Fruit fly (Drosophila melanogaster): ENCODE data around the gene bru2.

dm6 chr2L:12363206-12363605 is 19.2 kb downstream of the bru2 start:
- TF ChIP-seq CG11398 (GFP tag; optimal IDR thresholded peaks at IDR 0.05) (no peak), Hr39 (optimal IDR thresholded peaks at IDR 0.05) (no peak), dati (GFP tag; IDR thresholded peaks at IDR 0.05) (no peak), CG1792 (GFP tag; optimal IDR thresholded peaks at IDR 0.05) (no peak), Abd-B (GFP tag; optimal IDR thresholded peaks at IDR 0.05) (no peak), otp (GFP tag; IDR thresholded peaks at IDR 0.05) (no peak), Vsx1 (GFP tag; optimal IDR thresholded peaks at IDR 0.05) (no peak), ac (GFP tag; optimal IDR thresholded peaks at IDR 0.05) (no peak), Blimp-1 (GFP tag; optimal IDR thresholded peaks at IDR 0.05) (no peak), ems (GFP tag; optimal IDR thresholded peaks at IDR 0.05) (no peak), ssp (GFP tag; IDR thresholded peaks at IDR 0.05) (no peak), Sry-β (GFP tag; optimal IDR thresholded peaks at IDR 0.05) (no peak), cwo (GFP tag; optimal IDR thresholded peaks at IDR 0.05) (no peak), Hr78 (GFP tag; optimal IDR thresholded peaks at IDR 0.05) (no peak)

Measured in whole organism, embryonic.